Fruit fly (Drosophila melanogaster) whole organism, embryonic: ENCODE results near the gene CG5966.

Source experiments
- Ada2b ChIP-seq: fragments of 200-800 bp; sonication (Bioruptor generic); IDR thresholded peaks from 2 replicates; pipeline ENCODE4 v1.3.6; 2022; ENCODE audit warnings: missing biosample characterization, missing genetic modification characterization
- Blimp-1 ChIP-seq: fragments of 200-800 bp; sonication (Bioruptor generic); optimal IDR thresholded peaks from 3 replicates; lab custom pipeline; 2018; ENCODE audit warnings: missing biosample characterization, missing genetic modification characterization, mild to moderate bottlenecking, moderate library complexity, missing genetic modification reagents
- CG10209 ChIP-seq: fragments of 200-800 bp; sonication (Bioruptor generic); optimal IDR thresholded peaks from 3 replicates; lab custom pipeline; 2017; ENCODE audit warnings: missing biosample characterization, mild to moderate bottlenecking, missing genetic modification characterization, missing genetic modification reagents
- CG10267 ChIP-seq: fragments of 200-800 bp; sonication (Bioruptor generic); optimal IDR thresholded peaks from 2 replicates; lab custom pipeline; 2018; ENCODE audit warnings: missing biosample characterization, mild to moderate bottlenecking, missing genetic modification characterization, moderate library complexity
- CG11504 ChIP-seq: fragments of 200-800 bp; sonication (Bioruptor generic); optimal IDR thresholded peaks from 3 replicates; lab custom pipeline; 2019; ENCODE audit warnings: missing biosample characterization, mild to moderate bottlenecking, missing genetic modification characterization, moderate library complexity
- CG11695 ChIP-seq: fragments of 200-800 bp; sonication (Bioruptor generic); IDR thresholded peaks from 3 replicates; pipeline ENCODE4 v1.3.6; 2022; ENCODE audit warnings: missing biosample characterization, missing genetic modification characterization
- CG13775 ChIP-seq: fragments of 200-800 bp; sonication (Bioruptor generic); optimal IDR thresholded peaks from 3 replicates; lab custom pipeline; 2017; ENCODE audit warnings: missing biosample characterization, mild to moderate bottlenecking, missing genetic modification characterization
- CG14710 ChIP-seq: fragments of 200-800 bp; sonication (Bioruptor generic); optimal IDR thresholded peaks from 3 replicates; lab custom pipeline; 2019; ENCODE audit warnings: missing biosample characterization, mild to moderate bottlenecking, missing genetic modification characterization, moderate library complexity
- CG17361 ChIP-seq: fragments of 200-800 bp; sonication (Bioruptor generic); IDR thresholded peaks from 3 replicates; pipeline ENCODE4 v1.3.6; 2022; ENCODE audit warnings: missing biosample characterization, missing genetic modification characterization
- CG17829 ChIP-seq: fragments of 200-800 bp; optimal IDR thresholded peaks from 2 replicates; lab custom pipeline; 2019; ENCODE audit warnings: missing biosample characterization, mild to moderate bottlenecking, missing genetic modification characterization, moderate library complexity
- CG2678 ChIP-seq: fragments of 200-800 bp; sonication (Bioruptor generic); optimal IDR thresholded peaks from 3 replicates; lab custom pipeline; 2019; ENCODE audit warnings: missing biosample characterization, mild to moderate bottlenecking, missing genetic modification characterization, moderate library complexity
- CG31224 ChIP-seq: fragments of 200-800 bp; sonication (Bioruptor generic); IDR thresholded peaks from 2 replicates; pipeline ENCODE4 v1.3.6; 2022; ENCODE audit warnings: missing biosample characterization, missing genetic modification characterization
- CG31441 ChIP-seq: fragments of 200-800 bp; sonication (Bioruptor generic); IDR thresholded peaks from 2 replicates; pipeline ENCODE4 v1.3.6; 2022; ENCODE audit warnings: missing biosample characterization, missing genetic modification characterization
- CG32772 ChIP-seq: fragments of 200-800 bp; sonication (Bioruptor generic); IDR thresholded peaks from 2 replicates; pipeline ENCODE4 v1.3.6; 2022; ENCODE audit warnings: missing biosample characterization, missing genetic modification characterization
- CG4424 ChIP-seq: fragments of 200-800 bp; sonication (Bioruptor generic); optimal IDR thresholded peaks from 3 replicates; lab custom pipeline; 2016; ENCODE audit warnings: missing biosample characterization, missing genetic modification characterization
- CG5245 ChIP-seq: fragments of 200-800 bp; sonication (Bioruptor generic); optimal IDR thresholded peaks from 3 replicates; lab custom pipeline; 2016; ENCODE audit warnings: missing biosample characterization, missing genetic modification characterization
- CG7556 ChIP-seq: fragments of 200-800 bp; sonication (Bioruptor generic); optimal IDR thresholded peaks from 2 replicates; lab custom pipeline; 2017; ENCODE audit warnings: missing biosample characterization, mild to moderate bottlenecking, missing genetic modification characterization
- CkIIα-i1 ChIP-seq: fragments of 200-800 bp; sonication (Bioruptor generic); IDR thresholded peaks from 2 replicates; pipeline ENCODE4 v1.3.6; 2022; ENCODE audit warnings: missing biosample characterization, missing genetic modification characterization
- CoRest ChIP-seq: fragments of 200-800 bp; sonication (Bioruptor generic); optimal IDR thresholded peaks from 3 replicates; lab custom pipeline; 2018; ENCODE audit warnings: missing biosample characterization, mild to moderate bottlenecking, missing genetic modification characterization, moderate library complexity
- D ChIP-seq, 2 experiments: fragments of 200-800 bp in 1 of 2; fragments of >200 bp in 1 of 2; sonication (Bioruptor generic) in 1 of 2; optimal IDR thresholded peaks; 2 replicates in 1 of 2; 3 replicates in 1 of 2; lab custom pipeline; 2017; ENCODE audit warnings: mild to moderate bottlenecking in 1 of 2, missing biosample characterization in 1 of 2, missing genetic modification characterization in 1 of 2, missing genetic modification reagents in 1 of 2
- D19B ChIP-seq: fragments of 200-800 bp; sonication (Bioruptor generic); optimal IDR thresholded peaks from 2 replicates; lab custom pipeline; 2017; ENCODE audit warnings: missing biosample characterization, mild to moderate bottlenecking, missing genetic modification characterization
- Fer1 ChIP-seq: fragments of 200-800 bp; sonication (Bioruptor generic); optimal IDR thresholded peaks from 2 replicates; lab custom pipeline; 2017; ENCODE audit warnings: missing biosample characterization, mild to moderate bottlenecking, missing genetic modification characterization
- Fer3 ChIP-seq: fragments of 200-800 bp; sonication (Bioruptor generic); optimal IDR thresholded peaks from 2 replicates; lab custom pipeline; 2018; ENCODE audit warnings: missing biosample characterization, mild to moderate bottlenecking, missing genetic modification characterization, moderate library complexity
- Hr3 ChIP-seq: fragments of 200-800 bp; sonication (Bioruptor generic); optimal IDR thresholded peaks from 3 replicates; lab custom pipeline; 2016; ENCODE audit warnings: missing biosample characterization, missing genetic modification characterization
- Oli ChIP-seq: fragments of 200-800 bp; sonication (Bioruptor generic); optimal IDR thresholded peaks from 2 replicates; lab custom pipeline; 2018; ENCODE audit warnings: missing biosample characterization, mild to moderate bottlenecking, missing genetic modification characterization, moderate library complexity
- Rfx ChIP-seq: fragments of 200-800 bp; sonication (Bioruptor generic); IDR thresholded peaks from 2 replicates; pipeline ENCODE4 v1.3.6; 2022; ENCODE audit warnings: missing biosample characterization, missing genetic modification characterization
- Ssrp ChIP-seq: fragments of 200-800 bp; sonication (Bioruptor generic); optimal IDR thresholded peaks from 2 replicates; lab custom pipeline; 2018; ENCODE audit warnings: missing biosample characterization, mild to moderate bottlenecking, missing genetic modification characterization, moderate library complexity
- az2 ChIP-seq: fragments of 200-800 bp; sonication (Bioruptor generic); optimal IDR thresholded peaks from 3 replicates; lab custom pipeline; 2016; ENCODE audit warnings: missing biosample characterization, missing genetic modification characterization
- cato ChIP-seq: fragments of 200-800 bp; sonication (Bioruptor generic); optimal IDR thresholded peaks from 2 replicates; lab custom pipeline; 2016; ENCODE audit warnings: missing biosample characterization, missing genetic modification characterization, borderline replicate concordance
- dmrt11E ChIP-seq: fragments of 200-800 bp; sonication (Bioruptor generic); optimal IDR thresholded peaks from 3 replicates; lab custom pipeline; 2018; ENCODE audit warnings: missing biosample characterization, mild to moderate bottlenecking, missing genetic modification characterization, moderate library complexity
- dysf ChIP-seq: fragments of 200-800 bp; sonication (Bioruptor generic); IDR thresholded peaks from 3 replicates; pipeline ENCODE4 v1.3.6; 2022; ENCODE audit warnings: missing biosample characterization, missing genetic modification characterization
- fd96Cb ChIP-seq: fragments of 200-800 bp; sonication (Bioruptor generic); optimal IDR thresholded peaks from 2 replicates; lab custom pipeline; 2018; ENCODE audit warnings: missing biosample characterization, mild to moderate bottlenecking, missing genetic modification characterization, moderate library complexity
- grau ChIP-seq: fragments of 200-800 bp; optimal IDR thresholded peaks from 3 replicates; lab custom pipeline; 2019; ENCODE audit warnings: missing biosample characterization, mild to moderate bottlenecking, missing genetic modification characterization, moderate library complexity
- hb ChIP-seq: fragments of 200-800 bp; sonication (Bioruptor generic); IDR thresholded peaks from 3 replicates; pipeline ENCODE4 v1.3.6; 2022; ENCODE audit warnings: missing biosample characterization, missing genetic modification characterization; ENCODE audit not compliant: partially characterized antibody
- hkb ChIP-seq, 2 experiments: fragments of 200-800 bp in 1 of 2; fragments of >200 bp in 1 of 2; sonication (Bioruptor generic) in 1 of 2; IDR thresholded peaks in 1 of 2; optimal IDR thresholded peaks in 1 of 2; 2 replicates each; pipeline versions ENCODE4 v1.3.6 to Lab custom; 2017 to 2022; ENCODE audit warnings: missing biosample characterization in 1 of 2, missing genetic modification characterization in 1 of 2
- lov ChIP-seq, 2 experiments: fragments of 200-800 bp in 1 of 2; fragments of >200 bp in 1 of 2; sonication (Bioruptor generic) in 1 of 2; IDR thresholded peaks in 1 of 2; optimal IDR thresholded peaks in 1 of 2; 2 replicates in 1 of 2; 3 replicates in 1 of 2; pipeline versions ENCODE4 v1.3.6 to Lab custom; 2017 to 2022; ENCODE audit warnings: missing biosample characterization in 1 of 2, missing genetic modification characterization in 1 of 2
- otp ChIP-seq: fragments of 200-800 bp; sonication (Bioruptor generic); IDR thresholded peaks from 3 replicates; pipeline ENCODE4, ENCODE4 v1.3.6; 2022; ENCODE audit warnings: missing biosample characterization, missing genetic modification characterization
- peb ChIP-seq: fragments of 200-800 bp; sonication (Bioruptor generic); IDR thresholded peaks from 2 replicates; pipeline ENCODE4 v1.3.6; 2022; ENCODE audit warnings: missing biosample characterization, missing genetic modification characterization
- phol ChIP-seq: fragments of 200-800 bp; sonication (Bioruptor generic); optimal IDR thresholded peaks from 3 replicates; lab custom pipeline; 2018; ENCODE audit warnings: missing biosample characterization, mild to moderate bottlenecking, missing genetic modification characterization, moderate library complexity
- sens ChIP-seq: fragments of 200-800 bp; sonication (Bioruptor generic); peaks from one replicate; lab custom pipeline; 2016; ENCODE audit warnings: missing biosample characterization, missing genetic modification characterization
- slbo ChIP-seq: fragments of 200-800 bp; sonication (Bioruptor generic); IDR thresholded peaks from 2 replicates; pipeline ENCODE4 v1.3.6; 2022; ENCODE audit warnings: missing biosample characterization, missing genetic modification characterization
- sqz ChIP-seq: fragments of 200-800 bp; sonication (Bioruptor generic); optimal IDR thresholded peaks from 3 replicates; lab custom pipeline; 2018; ENCODE audit warnings: missing biosample characterization, mild to moderate bottlenecking, missing genetic modification characterization
- stwl ChIP-seq: fragments of 200-800 bp; sonication (Bioruptor generic); optimal IDR thresholded peaks from 3 replicates; lab custom pipeline; 2018; ENCODE audit warnings: missing biosample characterization, mild to moderate bottlenecking, missing genetic modification characterization, moderate library complexity
- tin ChIP-seq: fragments of 200-800 bp; sonication (Bioruptor generic); optimal IDR thresholded peaks from 3 replicates; lab custom pipeline; 2016; ENCODE audit warnings: missing biosample characterization, missing genetic modification characterization
- trem ChIP-seq: fragments of 200-800 bp; optimal IDR thresholded peaks from 3 replicates; lab custom pipeline; 2019; ENCODE audit warnings: missing biosample characterization, mild to moderate bottlenecking, missing genetic modification characterization, moderate library complexity
- unpg ChIP-seq: fragments of 200-800 bp; sonication (Bioruptor generic); optimal IDR thresholded peaks from 3 replicates; lab custom pipeline; 2018; ENCODE audit warnings: missing biosample characterization, mild to moderate bottlenecking, missing genetic modification characterization, moderate library complexity
- wor ChIP-seq: fragments of 200-800 bp; sonication (Bioruptor generic); IDR thresholded peaks from 2 replicates; pipeline ENCODE4 v1.3.6; 2022; ENCODE audit warnings: missing biosample characterization, missing genetic modification characterization
- yki ChIP-seq: fragments of >200 bp; optimal IDR thresholded peaks from 3 replicates; lab custom pipeline; 2018

CG5966 gene

dm6 chrX:5995951-5996350 is 7.4 kb downstream of the CG5966 start (continued):
- peak; percentile 28 for TF ChIP-seq Hr3
- 0 out of 2 replicates have a peak, but pooled peaks have one; percentile 8 for TF ChIP-seq peb (GFP tag; lab: Robert Waterston, UW)
- peak; percentile 37 for TF ChIP-seq grau
- TF ChIP-seq sqz (GFP tag; lab: Kevin White, UChicago): no peak
- peak; percentile 43 for TF ChIP-seq dmrt11E (tag; lab: Kevin White, UChicago)
- TF ChIP-seq slbo (GFP tag; lab: Robert Waterston, UW): 0 out of 2 replicates have a peak, but pooled peaks have one; percentile 29
- TF ChIP-seq az2: peak; percentile 32
- TF ChIP-seq Ssrp (tag; lab: Kevin White, UChicago): peak; percentile 14
- peak; percentile 11 for TF ChIP-seq Oli (tag; lab: Kevin White, UChicago)
- TF ChIP-seq sens: peak; percentile 78
- peak; percentile 36 for TF ChIP-seq fd96Cb (tag; lab: Kevin White, UChicago)
- 0 out of 3 replicates have a peak, but pooled peaks have one; percentile 30 for TF ChIP-seq CG11695
- peak; percentile 33 for TF ChIP-seq CG14710 (tag; lab: Kevin White, UChicago)
- TF ChIP-seq dysf: 0 out of 3 replicates have a peak, but pooled peaks have one; percentile 23
- TF ChIP-seq CG31224 (GFP tag; lab: Robert Waterston, UW): 0 out of 2 replicates have a peak, but pooled peaks have one; percentile 7
- TF ChIP-seq otp (GFP tag; lab: Robert Waterston, UW): no peak
- no peak for TF ChIP-seq D (optimal IDR thresholded peaks at IDR 0.05; lab: Kevin White, UChicago)
- peak; percentile 9 for TF ChIP-seq D (GFP tag; optimal IDR thresholded peaks at IDR 0.05; lab: Kevin White, UChicago)
- no peak for TF ChIP-seq CkIIα-i1 (GFP tag; lab: Robert Waterston, UW)
- TF ChIP-seq unpg (GFP tag; lab: Kevin White, UChicago): peak; percentile 38
- peak; percentile 21 for TF ChIP-seq CG17829 (tag; lab: Kevin White, UChicago)
- no peak for TF ChIP-seq lov (optimal IDR thresholded peaks at IDR 0.05; lab: Kevin White, UChicago)
- TF ChIP-seq lov (GFP tag; IDR thresholded peaks at IDR 0.05; lab: Robert Waterston, UW): no peak
- peak; percentile 9 for TF ChIP-seq CG5245 (GFP tag; lab: Kevin White, UChicago)
- TF ChIP-seq CG31441 (GFP tag; lab: Robert Waterston, UW): peak; percentile 29; the same call in 1 of the 2 replicates
- TF ChIP-seq cato (GFP tag; lab: Kevin White, UChicago): no peak
- peak; percentile 11 for TF ChIP-seq tin (GFP tag; lab: Kevin White, UChicago)
- peak; percentile 44 for TF ChIP-seq phol
- TF ChIP-seq Fer3: no peak
- TF ChIP-seq wor (GFP tag; lab: Robert Waterston, UW): peak; percentile 13; the same call in 1 of the 2 replicates
- 0 out of 2 replicates have a peak, but pooled peaks have one; percentile 13 for TF ChIP-seq Rfx (GFP tag; lab: Robert Waterston, UW)
- TF ChIP-seq CG10209: peak; percentile 9
- TF ChIP-seq D19B: peak; percentile 48
- peak; percentile 52 for TF ChIP-seq CG11504 (tag; lab: Kevin White, UChicago)
- 0 out of 2 replicates have a peak, but pooled peaks have one; percentile 20 for TF ChIP-seq CG32772 (GFP tag; lab: Robert Waterston, UW)
- TF ChIP-seq CG10267: peak; percentile 35
- peak; percentile 49 for TF ChIP-seq Blimp-1 (GFP tag; lab: Kevin White, UChicago)
- peak; percentile 26 for TF ChIP-seq CG2678 (tag; lab: Kevin White, UChicago)
- peak; percentile 27 for TF ChIP-seq CG13775
- TF ChIP-seq yki (lab: Kevin White, UChicago): no peak
- no peak for TF ChIP-seq hb (GFP tag; lab: Robert Waterston, UW)
- TF ChIP-seq CG17361: peak; percentile 34; the same call in 1 of the 3 replicates
- TF ChIP-seq trem (tag; lab: Kevin White, UChicago): no peak
- no peak for TF ChIP-seq Fer1 (GFP tag; lab: Kevin White, UChicago)
- no peak for TF ChIP-seq stwl (tag; lab: Kevin White, UChicago)
- peak; percentile 34 for TF ChIP-seq CG7556 (GFP tag; lab: Kevin White, UChicago)
- TF ChIP-seq hkb (optimal IDR thresholded peaks at IDR 0.05; lab: Kevin White, UChicago): no peak
- peak; percentile 63 for TF ChIP-seq hkb (GFP tag; IDR thresholded peaks at IDR 0.05; lab: Robert Waterston, UW)
- 0 out of 2 replicates have a peak, but pooled peaks have one; percentile 15 for TF ChIP-seq Ada2b (GFP tag; lab: Robert Waterston, UW)
- peak; percentile 8 for TF ChIP-seq CoRest (tag; lab: Kevin White, UChicago)
- TF ChIP-seq CG4424 (GFP tag; lab: Kevin White, UChicago): peak; percentile 23
